Fruit fly (Drosophila melanogaster): ENCODE results near the gene Srp14.

- no peak for TF ChIP-seq usp (GFP tag; optimal IDR thresholded peaks at IDR 0.05)
- no peak for TF ChIP-seq psq (optimal IDR thresholded peaks at IDR 0.05)
These were observed 12.2 kb upstream of the Srp14 start for dm6 chr3R:20567507-20568222.
